Worm (Caenorhabditis elegans): ENCODE data around the gene F21C10.19.

ce11 chrV:9137618-9138017 lies 6.8 kb downstream of the F21C10.19 start, which contains the start of gene pitr-2:
- TF ChIP-seq snpc-4 (tag; optimal IDR thresholded peaks at IDR 0.05) (no peak), fkh-10 (GFP tag; optimal IDR thresholded peaks at IDR 0.05) (no peak), lin-39 (tag; optimal IDR thresholded peaks at IDR 0.05) (no peak), nhr-71 (tag; optimal IDR thresholded peaks at IDR 0.05) (no peak), ceh-63 (GFP tag; optimal IDR thresholded peaks at IDR 0.05) (no peak), jun-1 (tag; optimal IDR thresholded peaks at IDR 0.05) (no peak), lin-13 (GFP tag; optimal IDR thresholded peaks at IDR 0.05) (no peak), unc-30 (tag; optimal IDR thresholded peaks at IDR 0.05) (no peak)

All from whole organism, L1 larva.